Fruit fly (Drosophila melanogaster) whole organism, embryonic: ENCODE results near the gene Pbp45.
A peak's percentile ranks its signal among the peaks of the same experiment; 100 is the strongest.

Source experiments
- Atf6 ChIP-seq: fragments of 200-800 bp; sonication (Bioruptor generic); IDR thresholded peaks from 2 replicates; pipeline ENCODE4 v1.3.6; 2022; ENCODE audit warnings: missing biosample characterization, missing genetic modification characterization
- BtbVII ChIP-seq: fragments of 200-800 bp; sonication (Bioruptor generic); optimal IDR thresholded peaks from 3 replicates; lab custom pipeline; 2017; ENCODE audit warnings: missing biosample characterization, mild to moderate bottlenecking, missing genetic modification characterization
- CG12299 ChIP-seq: fragments of 200-800 bp; sonication (Bioruptor generic); optimal IDR thresholded peaks from 2 replicates; lab custom pipeline; 2018; ENCODE audit warnings: missing biosample characterization, mild to moderate bottlenecking, missing genetic modification characterization
- CG13287 ChIP-seq: fragments of 200-800 bp; sonication (Bioruptor generic); IDR thresholded peaks from 2 replicates; pipeline ENCODE4 v1.3.6; 2022; ENCODE audit warnings: missing biosample characterization, missing genetic modification characterization; ENCODE audit not compliant: partially characterized antibody
- CG14710 ChIP-seq: fragments of 200-800 bp; sonication (Bioruptor generic); optimal IDR thresholded peaks from 3 replicates; lab custom pipeline; 2019; ENCODE audit warnings: missing biosample characterization, mild to moderate bottlenecking, missing genetic modification characterization, moderate library complexity
- CG1602 ChIP-seq: fragments of 200-800 bp; sonication (Bioruptor generic); optimal IDR thresholded peaks from 3 replicates; lab custom pipeline; 2016; ENCODE audit warnings: missing biosample characterization, missing genetic modification characterization
- CG17361 ChIP-seq: fragments of 200-800 bp; sonication (Bioruptor generic); IDR thresholded peaks from 3 replicates; pipeline ENCODE4 v1.3.6; 2022; ENCODE audit warnings: missing biosample characterization, missing genetic modification characterization
- CG2116 ChIP-seq: fragments of 200-800 bp; sonication (Bioruptor generic); optimal IDR thresholded peaks from 3 replicates; lab custom pipeline; 2018; ENCODE audit warnings: missing biosample characterization, mild to moderate bottlenecking, missing genetic modification characterization
- CG30020 ChIP-seq: fragments of 200-800 bp; optimal IDR thresholded peaks from 2 replicates; lab custom pipeline; 2019; ENCODE audit warnings: missing biosample characterization, mild to moderate bottlenecking, missing genetic modification characterization, moderate library complexity
- CG6791 ChIP-seq: fragments of 200-800 bp; sonication (Bioruptor generic); IDR thresholded peaks from 3 replicates; pipeline ENCODE4 v1.3.6; 2022; ENCODE audit warnings: missing biosample characterization, missing genetic modification characterization; ENCODE audit not compliant: partially characterized antibody
- CG8290 ChIP-seq, 3 experiments: fragments of 200-800 bp; sonication (Bioruptor generic); optimal IDR thresholded peaks; 2 replicates each; lab custom pipeline; 2016 to 2019; ENCODE audit warnings: missing biosample characterization in 3 of 3, missing genetic modification characterization in 3 of 3, mild to moderate bottlenecking in 2 of 3, moderate library complexity in 1 of 3
- CG9215 ChIP-seq: fragments of 200-800 bp; sonication (Bioruptor generic); IDR thresholded peaks from 2 replicates; pipeline ENCODE4 v1.3.6; 2022; ENCODE audit warnings: missing biosample characterization, missing genetic modification characterization
- CG9727 ChIP-seq: fragments of 200-800 bp; sonication (Bioruptor generic); optimal IDR thresholded peaks from 3 replicates; lab custom pipeline; 2017; ENCODE audit warnings: missing biosample characterization, mild to moderate bottlenecking, missing genetic modification characterization
- Dp ChIP-seq: fragments of 200-800 bp; sonication (Bioruptor generic); optimal IDR thresholded peaks from 2 replicates; lab custom pipeline; 2018; ENCODE audit warnings: missing biosample characterization, mild to moderate bottlenecking, missing genetic modification characterization, moderate library complexity
- Dref ChIP-seq: fragments of 200-800 bp; sonication (Bioruptor generic); IDR thresholded peaks from 2 replicates; pipeline ENCODE4 v1.3.6; 2022; ENCODE audit warnings: missing biosample characterization, missing genetic modification characterization
- E2f1 ChIP-seq: fragments of 200-800 bp; sonication (Bioruptor generic); IDR thresholded peaks from 2 replicates; pipeline ENCODE4 v1.3.6; 2022; ENCODE audit warnings: missing biosample characterization, missing genetic modification characterization
- E2f2 ChIP-seq: fragments of 200-800 bp; sonication (Bioruptor generic); IDR thresholded peaks from 2 replicates; pipeline ENCODE4 v1.3.6; 2022; ENCODE audit warnings: missing biosample characterization, missing genetic modification characterization
- Elba2 ChIP-seq: fragments of 200-800 bp; sonication (Bioruptor generic); optimal IDR thresholded peaks from 3 replicates; lab custom pipeline; 2016; ENCODE audit warnings: missing biosample characterization, missing genetic modification characterization
- Gsc ChIP-seq: fragments of 200-800 bp; sonication (Bioruptor generic); IDR thresholded peaks from 2 replicates; pipeline ENCODE4 v1.3.6; 2022; ENCODE audit warnings: missing biosample characterization, missing genetic modification characterization
- H15 ChIP-seq: fragments of 200-800 bp; sonication (Bioruptor generic); IDR thresholded peaks from 3 replicates; pipeline ENCODE4 v1.3.6; 2022; ENCODE audit warnings: missing biosample characterization, missing genetic modification characterization
- Lim3 ChIP-seq: fragments of 200-800 bp; sonication (Bioruptor generic); IDR thresholded peaks from 2 replicates; pipeline ENCODE4 v1.3.6; 2022; ENCODE audit warnings: missing biosample characterization, missing genetic modification characterization
- MBD-R2 ChIP-seq: fragments of 200-800 bp; sonication (Bioruptor generic); IDR thresholded peaks from 2 replicates; pipeline ENCODE4 v1.3.6; 2022; ENCODE audit warnings: missing biosample characterization, missing genetic modification characterization
- YL-1 ChIP-seq: fragments of 200-800 bp; sonication (Bioruptor generic); optimal IDR thresholded peaks from 3 replicates; lab custom pipeline; 2017; ENCODE audit warnings: missing biosample characterization, mild to moderate bottlenecking, missing genetic modification characterization
- ash1 ChIP-seq: fragments of 200-800 bp; sonication (Bioruptor generic); optimal IDR thresholded peaks from 2 replicates; lab custom pipeline; 2018; ENCODE audit warnings: missing biosample characterization, mild to moderate bottlenecking, missing genetic modification characterization
- bab2 ChIP-seq: fragments of 200-800 bp; sonication (Bioruptor generic); optimal IDR thresholded peaks from 2 replicates; lab custom pipeline; 2016; ENCODE audit warnings: missing biosample characterization, missing genetic modification characterization
- croc ChIP-seq: fragments of 200-800 bp; sonication (Bioruptor generic); conservative IDR thresholded peaks from 3 replicates; pipeline ENCODE4 v1.3.6; 2022; ENCODE audit warnings: missing biosample characterization, missing genetic modification characterization
- exex ChIP-seq: fragments of 200-800 bp; sonication (Bioruptor generic); optimal IDR thresholded peaks from 4 replicates; lab custom pipeline; 2018; ENCODE audit warnings: missing biosample characterization, mild to moderate bottlenecking, missing genetic modification characterization, moderate library complexity
- gcm2 ChIP-seq: fragments of 200-800 bp; sonication (Bioruptor generic); optimal IDR thresholded peaks from 2 replicates; lab custom pipeline; 2016; ENCODE audit warnings: missing biosample characterization, missing genetic modification characterization
- gfzf ChIP-seq: fragments of 200-800 bp; sonication (Bioruptor generic); optimal IDR thresholded peaks from 2 replicates; lab custom pipeline; 2016; ENCODE audit warnings: missing biosample characterization, mild to moderate bottlenecking, missing genetic modification characterization, moderate library complexity
- ham ChIP-seq: fragments of 200-800 bp; sonication (Bioruptor generic); IDR thresholded peaks from 2 replicates; pipeline ENCODE4 v1.3.6; 2022; ENCODE audit warnings: missing biosample characterization, missing genetic modification characterization
- her ChIP-seq: fragments of 200-800 bp; sonication (Bioruptor generic); optimal IDR thresholded peaks from 2 replicates; lab custom pipeline; 2016; ENCODE audit warnings: missing biosample characterization, missing genetic modification characterization
- kay ChIP-seq: fragments of 200-800 bp; sonication (Bioruptor generic); optimal IDR thresholded peaks from 2 replicates; lab custom pipeline; 2016; ENCODE audit warnings: missing biosample characterization, missing genetic modification characterization
- prd ChIP-seq, 3 experiments: fragments of >200 bp in 2 of 3; fragments of 200-800 bp in 1 of 3; sonication (Bioruptor generic) in 1 of 3; optimal IDR thresholded peaks in 2 of 3; IDR thresholded peaks in 1 of 3; 2 replicates in 2 of 3; 3 replicates in 1 of 3; pipeline versions ENCODE4 v1.3.6 to Lab custom; 2017 to 2022; ENCODE audit warnings: missing biosample characterization in 1 of 3, missing genetic modification characterization in 1 of 3
- pum ChIP-seq: fragments of 200-800 bp; sonication (Bioruptor generic); optimal IDR thresholded peaks from 2 replicates; lab custom pipeline; 2016; ENCODE audit warnings: missing biosample characterization, missing genetic modification characterization
- row ChIP-seq: fragments of 200-800 bp; sonication (Bioruptor generic); IDR thresholded peaks from 3 replicates; pipeline ENCODE4 v1.3.6; 2022; ENCODE audit warnings: missing biosample characterization, missing genetic modification characterization
- sc ChIP-seq, 3 experiments: fragments of >200 bp in 2 of 3; fragments of 200-800 bp in 1 of 3; sonication (Bioruptor generic) in 1 of 3; optimal IDR thresholded peaks; 2 replicates in 2 of 3; 3 replicates in 1 of 3; lab custom pipeline; 2017; ENCODE audit warnings: mild to moderate bottlenecking in 1 of 3, missing biosample characterization in 1 of 3, missing genetic modification characterization in 1 of 3, missing genetic modification reagents in 1 of 3
- sima ChIP-seq: fragments of 200-800 bp; sonication (Bioruptor generic); optimal IDR thresholded peaks from 2 replicates; lab custom pipeline; 2016; ENCODE audit warnings: missing biosample characterization, missing genetic modification characterization
- slp2 ChIP-seq: fragments of 200-800 bp; sonication (Bioruptor generic); optimal IDR thresholded peaks from 2 replicates; lab custom pipeline; 2016; ENCODE audit warnings: missing biosample characterization, missing genetic modification characterization
- sug ChIP-seq: fragments of 200-800 bp; optimal IDR thresholded peaks from 2 replicates; lab custom pipeline; 2019; ENCODE audit warnings: missing biosample characterization, mild to moderate bottlenecking, missing genetic modification characterization, moderate library complexity
- tap ChIP-seq: fragments of 200-800 bp; optimal IDR thresholded peaks from 3 replicates; lab custom pipeline; 2019; ENCODE audit warnings: missing biosample characterization, mild to moderate bottlenecking, missing genetic modification characterization, moderate library complexity
- trem ChIP-seq: fragments of 200-800 bp; optimal IDR thresholded peaks from 3 replicates; lab custom pipeline; 2019; ENCODE audit warnings: missing biosample characterization, mild to moderate bottlenecking, missing genetic modification characterization, moderate library complexity

The Pbp45 gene

dm6 chr3R:15834375-15835031, 4.8 kb downstream of the Pbp45 start, which contains the start of the genes CG43317 and Arpc3A (continued):
- TF ChIP-seq BtbVII (GFP tag; lab: Kevin White, UChicago): no peak
- no peak for TF ChIP-seq exex (tag; lab: Kevin White, UChicago)
- TF ChIP-seq CG17361 (GFP tag; lab: Robert Waterston, UW): no peak
- no peak for TF ChIP-seq Lim3 (GFP tag; lab: Robert Waterston, UW)
- TF ChIP-seq prd (optimal IDR thresholded peaks at IDR 0.05; lab: Kevin White, UChicago): no peak
- 0 out of 3 replicates have a peak, but pooled peaks have one; percentile 22 for TF ChIP-seq prd (GFP tag; IDR thresholded peaks at IDR 0.05; lab: Robert Waterston, UW)
- TF ChIP-seq CG6791 (GFP tag; lab: Robert Waterston, UW): peak; percentile 14; the same call in 1 of the 3 replicates
- no peak for TF ChIP-seq sc (optimal IDR thresholded peaks at IDR 0.05; lab: Kevin White, UChicago)
- no peak for TF ChIP-seq sc (GFP tag; optimal IDR thresholded peaks at IDR 0.05; lab: Kevin White, UChicago)
- TF ChIP-seq Dref (GFP tag; lab: Robert Waterston, UW): peak; percentile 63
- TF ChIP-seq gfzf (GFP tag; lab: Kevin White, UChicago): peak; percentile 41
- TF ChIP-seq sug: peak; percentile 91
- peak; percentile 22 for TF ChIP-seq CG14710 (tag; lab: Kevin White, UChicago)
- no peak for TF ChIP-seq sima (GFP tag; lab: Kevin White, UChicago)
- peak; percentile 51 for TF ChIP-seq kay (GFP tag; lab: Kevin White, UChicago)
- TF ChIP-seq YL-1 (GFP tag; lab: Kevin White, UChicago): peak; percentile 26
- no peak for TF ChIP-seq tap (tag; lab: Kevin White, UChicago)
- TF ChIP-seq E2f1 (GFP tag; lab: Robert Waterston, UW): no peak
- TF ChIP-seq E2f2: peak; percentile 76
- peak; percentile 11 for TF ChIP-seq CG30020
- peak; percentile 40 for TF ChIP-seq trem
- no peak for TF ChIP-seq bab2 (GFP tag; lab: Kevin White, UChicago)
- TF ChIP-seq MBD-R2 (GFP tag; lab: Robert Waterston, UW): peak; percentile 51
- TF ChIP-seq CG2116: peak; percentile 77
- no peak for TF ChIP-seq CG9727 (GFP tag; lab: Kevin White, UChicago)
- peak; percentile 42 for TF ChIP-seq CG13287
- no peak for TF ChIP-seq CG9215
- TF ChIP-seq Dp (GFP tag; lab: Kevin White, UChicago): peak; percentile 65
- TF ChIP-seq gcm2 (GFP tag; lab: Kevin White, UChicago): no peak
- TF ChIP-seq CG12299: no peak
- no peak for TF ChIP-seq H15 (GFP tag; lab: Robert Waterston, UW)
- TF ChIP-seq, all 482 proteins: peak for 34

DNA sequence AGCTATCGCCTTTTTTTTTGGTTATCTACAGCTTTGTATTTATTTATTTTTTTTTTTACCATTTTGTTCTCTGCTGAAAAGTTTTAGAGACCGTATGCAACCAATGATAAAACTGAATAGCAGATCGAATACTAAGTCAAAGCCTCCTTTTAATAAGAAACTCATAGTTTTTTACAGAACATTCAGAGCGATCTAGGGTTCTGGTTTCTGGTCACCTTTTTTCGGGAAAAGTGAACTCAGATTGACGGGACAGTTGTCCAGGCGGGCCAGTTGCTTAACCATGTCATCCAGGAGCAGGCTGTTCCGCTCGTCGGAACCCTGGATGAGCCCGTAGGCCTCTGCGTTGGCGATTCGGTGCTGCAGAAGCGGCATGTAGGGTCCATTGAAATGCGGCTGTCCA, 6.0 kb downstream of the Pbp45 start, which contains the start of gene CG43318:
TSS of gene CG43318 (minus strand) at position 101 of the 400 bp plus-strand sequence.
- TF ChIP-seq CG1602 (no peak), her (GFP tag; lab: Kevin White, UChicago) (no peak), row (no peak), Elba2 (GFP tag; lab: Kevin White, UChicago) (no peak), Gsc (no peak), slp2 (GFP tag; lab: Kevin White, UChicago) (no peak), CG8290 (GFP tag; optimal IDR thresholded peaks at IDR 0.05; lab: Kevin White, UChicago) (no peak), CG8290 (tag; optimal IDR thresholded peaks at IDR 0.05; lab: Kevin White, UChicago) (no peak), pum (no peak), ash1 (GFP tag; lab: Kevin White, UChicago) (no peak), croc (GFP tag; lab: Robert Waterston, UW) (no peak), ham (no peak), Atf6 (GFP tag; lab: Robert Waterston, UW) (no peak)
